Fruit fly (Drosophila melanogaster) whole organism, embryonic: Measurements from ENCODE around the gene CG1999.
A peak's percentile ranks its signal among the peaks of the same experiment; 100 is the strongest.

ENCODE experiments used
- Atf3 ChIP-seq: fragments of 200-800 bp; sonication (Bioruptor generic); optimal IDR thresholded peaks from 3 replicates; lab custom pipeline; 2016; ENCODE audit warnings: missing biosample characterization, missing genetic modification characterization
- CG10147 ChIP-seq: fragments of 200-800 bp; sonication (Bioruptor generic); optimal IDR thresholded peaks from 2 replicates; lab custom pipeline; 2019; ENCODE audit warnings: missing biosample characterization, mild to moderate bottlenecking, missing genetic modification characterization, moderate library complexity
- CG10209 ChIP-seq: fragments of 200-800 bp; sonication (Bioruptor generic); optimal IDR thresholded peaks from 3 replicates; lab custom pipeline; 2017; ENCODE audit warnings: missing biosample characterization, mild to moderate bottlenecking, missing genetic modification characterization, missing genetic modification reagents
- CG10321 ChIP-seq: fragments of 200-800 bp; sonication (Bioruptor generic); IDR thresholded peaks from 2 replicates; pipeline ENCODE4 v1.3.6; 2022; ENCODE audit warnings: missing biosample characterization, missing genetic modification characterization
- CG11398 ChIP-seq: fragments of 200-800 bp; sonication (Bioruptor generic); optimal IDR thresholded peaks from 2 replicates; lab custom pipeline; 2016; ENCODE audit warnings: missing biosample characterization, missing genetic modification characterization
- CG11504 ChIP-seq: fragments of 200-800 bp; sonication (Bioruptor generic); optimal IDR thresholded peaks from 3 replicates; lab custom pipeline; 2019; ENCODE audit warnings: missing biosample characterization, mild to moderate bottlenecking, missing genetic modification characterization, moderate library complexity
- CG12155 ChIP-seq: fragments of 200-800 bp; sonication (Bioruptor generic); optimal IDR thresholded peaks from 3 replicates; lab custom pipeline; 2016; ENCODE audit warnings: missing biosample characterization, missing genetic modification characterization
- CG12219 ChIP-seq: fragments of 200-800 bp; sonication (Bioruptor generic); optimal IDR thresholded peaks from 3 replicates; lab custom pipeline; 2018; ENCODE audit warnings: missing biosample characterization, mild to moderate bottlenecking, missing genetic modification characterization
- CG14014 ChIP-seq: fragments of 200-800 bp; sonication (Bioruptor generic); IDR thresholded peaks from 2 replicates; pipeline ENCODE4 v1.3.6; 2022; ENCODE audit warnings: missing biosample characterization, missing genetic modification characterization
- CG14667 ChIP-seq: fragments of 200-800 bp; sonication (Bioruptor generic); IDR thresholded peaks from 2 replicates; pipeline ENCODE4 v1.3.6; 2022; ENCODE audit warnings: missing biosample characterization, missing genetic modification characterization
- CG15514 ChIP-seq: fragments of 200-800 bp; sonication (Bioruptor generic); optimal IDR thresholded peaks from 3 replicates; lab custom pipeline; 2017; ENCODE audit warnings: missing biosample characterization, missing genetic modification characterization, mild to moderate bottlenecking, moderate library complexity, missing genetic modification reagents
- CG15696 ChIP-seq: fragments of 200-800 bp; sonication (Bioruptor generic); optimal IDR thresholded peaks from 2 replicates; lab custom pipeline; 2019; ENCODE audit warnings: missing biosample characterization, mild to moderate bottlenecking, missing genetic modification characterization, moderate library complexity
- CG18011 ChIP-seq: fragments of 200-800 bp; sonication (Bioruptor generic); optimal IDR thresholded peaks from 2 replicates; lab custom pipeline; 2017; ENCODE audit warnings: missing biosample characterization, missing genetic modification characterization, mild to moderate bottlenecking, moderate library complexity, missing genotype
- CG18476 ChIP-seq: fragments of 200-800 bp; sonication (Bioruptor generic); optimal IDR thresholded peaks from 2 replicates; lab custom pipeline; 2016; ENCODE audit warnings: missing biosample characterization, mild to moderate bottlenecking, missing genetic modification characterization
- CG18599 ChIP-seq: fragments of 200-800 bp; sonication (Bioruptor generic); optimal IDR thresholded peaks from 3 replicates; lab custom pipeline; 2017; ENCODE audit warnings: missing biosample characterization, missing genetic modification characterization, mild to moderate bottlenecking, moderate library complexity, missing genetic modification reagents
- CG2199 ChIP-seq: fragments of 200-800 bp; sonication (Bioruptor generic); IDR thresholded peaks from 3 replicates; pipeline ENCODE4 v1.3.6; 2022; ENCODE audit warnings: missing biosample characterization, missing genetic modification characterization
- CG3407 ChIP-seq: fragments of 200-800 bp; sonication (Bioruptor generic); optimal IDR thresholded peaks from 2 replicates; lab custom pipeline; 2018; ENCODE audit warnings: missing biosample characterization, mild to moderate bottlenecking, missing genetic modification characterization
- CG3838 ChIP-seq: fragments of 200-800 bp; sonication (Bioruptor generic); optimal IDR thresholded peaks from 3 replicates; lab custom pipeline; 2016; ENCODE audit warnings: missing biosample characterization, missing genetic modification characterization
- CG8290 ChIP-seq, 3 experiments: fragments of 200-800 bp; sonication (Bioruptor generic); optimal IDR thresholded peaks; 2 replicates each; lab custom pipeline; 2016 to 2019; ENCODE audit warnings: missing biosample characterization in 3 of 3, missing genetic modification characterization in 3 of 3, mild to moderate bottlenecking in 2 of 3, moderate library complexity in 1 of 3
- CG9876 ChIP-seq: fragments of 200-800 bp; sonication (Bioruptor generic); optimal IDR thresholded peaks from 2 replicates; lab custom pipeline; 2016; ENCODE audit warnings: missing biosample characterization, missing genetic modification characterization
- Doc3 ChIP-seq: fragments of 200-800 bp; sonication (Bioruptor generic); IDR thresholded peaks from 3 replicates; pipeline ENCODE4 v1.3.6; 2022; ENCODE audit warnings: missing biosample characterization, missing genetic modification characterization; ENCODE audit not compliant: partially characterized antibody
- E2f1 ChIP-seq: fragments of 200-800 bp; sonication (Bioruptor generic); IDR thresholded peaks from 2 replicates; pipeline ENCODE4 v1.3.6; 2022; ENCODE audit warnings: missing biosample characterization, missing genetic modification characterization
- H15 ChIP-seq: fragments of 200-800 bp; sonication (Bioruptor generic); IDR thresholded peaks from 3 replicates; pipeline ENCODE4 v1.3.6; 2022; ENCODE audit warnings: missing biosample characterization, missing genetic modification characterization
- HLH3B ChIP-seq: fragments of 200-800 bp; sonication (Bioruptor generic); IDR thresholded peaks from 2 replicates; pipeline ENCODE4 v1.3.6; 2022; ENCODE audit warnings: missing biosample characterization, missing genetic modification characterization
- Hr39 ChIP-seq: fragments of >200 bp; optimal IDR thresholded peaks from 2 replicates; lab custom pipeline; 2017
- Jarid2 ChIP-seq: fragments of 200-800 bp; sonication (Bioruptor generic); optimal IDR thresholded peaks from 3 replicates; lab custom pipeline; 2017; ENCODE audit warnings: mild to moderate bottlenecking, missing biosample characterization, missing genetic modification reagents, missing genetic modification characterization
- Meics ChIP-seq: fragments of 200-800 bp; sonication (Bioruptor generic); optimal IDR thresholded peaks from 2 replicates; lab custom pipeline; 2017; ENCODE audit warnings: missing biosample characterization, mild to moderate bottlenecking, missing genetic modification characterization
- Myb ChIP-seq: fragments of 200-800 bp; sonication (Bioruptor generic); optimal IDR thresholded peaks from 2 replicates; lab custom pipeline; 2016; ENCODE audit warnings: missing biosample characterization, missing genetic modification characterization
- NfI ChIP-seq: fragments of 200-800 bp; sonication (Bioruptor generic); optimal IDR thresholded peaks from 3 replicates; lab custom pipeline; 2018; ENCODE audit warnings: missing biosample characterization, mild to moderate bottlenecking, missing genetic modification characterization, moderate library complexity
- Rfx ChIP-seq: fragments of 200-800 bp; sonication (Bioruptor generic); IDR thresholded peaks from 2 replicates; pipeline ENCODE4 v1.3.6; 2022; ENCODE audit warnings: missing biosample characterization, missing genetic modification characterization
- Sox102F ChIP-seq: fragments of 200-800 bp; sonication (Bioruptor generic); optimal IDR thresholded peaks from 2 replicates; lab custom pipeline; 2018; ENCODE audit warnings: missing biosample characterization, mild to moderate bottlenecking, missing genetic modification characterization, moderate library complexity
- crc ChIP-seq: fragments of 200-800 bp; sonication (Bioruptor generic); optimal IDR thresholded peaks from 2 replicates; lab custom pipeline; 2016; ENCODE audit warnings: missing biosample characterization, missing genetic modification characterization
- croc ChIP-seq: fragments of 200-800 bp; sonication (Bioruptor generic); conservative IDR thresholded peaks from 3 replicates; pipeline ENCODE4 v1.3.6; 2022; ENCODE audit warnings: missing biosample characterization, missing genetic modification characterization
- dan ChIP-seq: fragments of 200-800 bp; sonication (Bioruptor generic); IDR thresholded peaks from 2 replicates; pipeline ENCODE4 v1.3.6; 2022; ENCODE audit warnings: missing biosample characterization, missing genetic modification characterization
- ems ChIP-seq: fragments of 200-800 bp; sonication (Bioruptor generic); optimal IDR thresholded peaks from 3 replicates; lab custom pipeline; 2016; ENCODE audit warnings: missing biosample characterization, missing genetic modification characterization
- fu2 ChIP-seq: fragments of 200-800 bp; sonication (Bioruptor generic); optimal IDR thresholded peaks from 2 replicates; lab custom pipeline; 2016; ENCODE audit warnings: missing biosample characterization, missing genetic modification characterization
- hb ChIP-seq: fragments of 200-800 bp; sonication (Bioruptor generic); IDR thresholded peaks from 3 replicates; pipeline ENCODE4 v1.3.6; 2022; ENCODE audit warnings: missing biosample characterization, missing genetic modification characterization; ENCODE audit not compliant: partially characterized antibody
- lmd ChIP-seq: fragments of 200-800 bp; sonication (Bioruptor generic); IDR thresholded peaks from 2 replicates; pipeline ENCODE4 v1.3.6; 2022; ENCODE audit warnings: missing biosample characterization, missing genetic modification characterization
- mirr ChIP-seq: fragments of 200-800 bp; sonication (Bioruptor generic); optimal IDR thresholded peaks from 3 replicates; lab custom pipeline; 2018; ENCODE audit warnings: missing biosample characterization, mild to moderate bottlenecking, missing genetic modification characterization
- nau ChIP-seq: fragments of 200-800 bp; sonication (Bioruptor generic); optimal IDR thresholded peaks from 3 replicates; lab custom pipeline; 2017; ENCODE audit warnings: missing biosample characterization, mild to moderate bottlenecking, missing genetic modification characterization, missing genetic modification reagents
- nom ChIP-seq: fragments of 200-800 bp; sonication (Bioruptor generic); optimal IDR thresholded peaks from 2 replicates; lab custom pipeline; 2017; ENCODE audit warnings: missing biosample characterization, missing genetic modification characterization, mild to moderate bottlenecking, moderate library complexity, missing genetic modification reagents
- pan ChIP-seq, 4 experiments: fragments of >200 bp in 3 of 4; fragments of 200-800 bp in 1 of 4; sonication (Bioruptor generic) in 1 of 4; optimal IDR thresholded peaks in 3 of 4; IDR thresholded peaks in 1 of 4; 2 replicates each; pipeline versions ENCODE4 v1.3.6 to Lab custom; 2017 to 2022; ENCODE audit warnings: missing biosample characterization in 2 of 4, missing genetic modification characterization in 2 of 4, mixed read lengths in 1 of 4
- pb ChIP-seq: fragments of 200-800 bp; sonication (Bioruptor generic); optimal IDR thresholded peaks from 3 replicates; lab custom pipeline; 2016; ENCODE audit warnings: missing biosample characterization, missing genetic modification characterization
- salm ChIP-seq: fragments of 200-800 bp; sonication (Bioruptor generic); optimal IDR thresholded peaks from 2 replicates; lab custom pipeline; 2018; ENCODE audit warnings: missing biosample characterization, mild to moderate bottlenecking, missing genetic modification characterization
- sc ChIP-seq, 3 experiments: fragments of >200 bp in 2 of 3; fragments of 200-800 bp in 1 of 3; sonication (Bioruptor generic) in 1 of 3; optimal IDR thresholded peaks; 2 replicates in 2 of 3; 3 replicates in 1 of 3; lab custom pipeline; 2017; ENCODE audit warnings: mild to moderate bottlenecking in 1 of 3, missing biosample characterization in 1 of 3, missing genetic modification characterization in 1 of 3, missing genetic modification reagents in 1 of 3
- schlank ChIP-seq: fragments of 200-800 bp; sonication (Bioruptor generic); optimal IDR thresholded peaks from 2 replicates; lab custom pipeline; 2018; ENCODE audit warnings: missing biosample characterization, mild to moderate bottlenecking, missing genetic modification characterization
- sim ChIP-seq: fragments of 200-800 bp; sonication (Bioruptor generic); IDR thresholded peaks from 2 replicates; pipeline ENCODE4 v1.3.6; 2022; ENCODE audit warnings: missing biosample characterization, missing genetic modification characterization
- slp2 ChIP-seq: fragments of 200-800 bp; sonication (Bioruptor generic); optimal IDR thresholded peaks from 2 replicates; lab custom pipeline; 2016; ENCODE audit warnings: missing biosample characterization, missing genetic modification characterization
- tx ChIP-seq: fragments of 200-800 bp; sonication (Bioruptor generic); optimal IDR thresholded peaks from 2 replicates; lab custom pipeline; 2016; ENCODE audit warnings: missing biosample characterization, missing genetic modification characterization

The CG1999 gene

DNA sequence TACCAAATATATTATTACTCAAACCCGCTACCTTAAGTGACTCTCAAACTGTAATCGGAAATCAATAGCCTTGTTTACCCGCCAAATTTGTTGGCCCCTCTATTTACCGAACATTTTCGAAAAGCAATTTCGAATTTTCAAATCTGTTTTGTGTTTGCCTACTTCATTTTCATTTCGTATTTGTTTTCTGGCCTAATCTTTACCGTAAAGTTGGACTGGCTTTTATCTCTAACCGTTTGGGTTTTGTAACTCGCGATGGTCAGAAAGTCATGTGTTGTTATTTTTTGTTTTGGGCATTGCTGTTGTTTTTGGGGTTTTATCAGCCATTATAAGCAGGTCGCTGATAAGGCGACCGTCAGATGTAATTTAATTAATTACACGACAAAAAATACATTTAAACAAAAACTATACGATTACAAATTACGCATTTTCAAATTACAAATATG, 25.3 kb upstream of the CG1999 start (continued):
- TF ChIP-seq Myb (no peak), E2f1 (peak; percentile 20; the same call in 1 of the 2 replicates), CG3407 (GFP tag; lab: Kevin White, UChicago) (peak; percentile 64), crc (GFP tag; lab: Kevin White, UChicago) (no peak), ems (GFP tag; lab: Kevin White, UChicago) (no peak), CG15514 (GFP tag; lab: Kevin White, UChicago) (no peak), dan (GFP tag; lab: Robert Waterston, UW) (no peak), CG15696 (tag; lab: Kevin White, UChicago) (peak; percentile 86), CG18476 (GFP tag; lab: Kevin White, UChicago) (no peak), CG14667 (no peak), CG10321 (no peak), Hr39 (no peak), CG8290 (GFP tag; optimal IDR thresholded peaks at IDR 0.05; lab: Kevin White, UChicago) (peak; percentile 12), CG8290 (tag; optimal IDR thresholded peaks at IDR 0.05; lab: Kevin White, UChicago) (peak; percentile 48 to 72), Jarid2 (peak; percentile 6), CG2199 (GFP tag; lab: Robert Waterston, UW) (no peak), schlank (peak; percentile 34), slp2 (GFP tag; lab: Kevin White, UChicago) (no peak), CG11398 (GFP tag; lab: Kevin White, UChicago) (peak; percentile 55), CG12219 (GFP tag; lab: Kevin White, UChicago) (peak; percentile 51), pb (GFP tag; lab: Kevin White, UChicago) (peak; percentile 9), fu2 (GFP tag; lab: Kevin White, UChicago) (no peak), CG10209 (GFP tag; lab: Kevin White, UChicago) (peak; percentile 59), mirr (GFP tag; lab: Kevin White, UChicago) (peak; percentile 32), CG18599 (no peak), Doc3 (GFP tag; lab: Robert Waterston, UW) (no peak), lmd (no peak), CG9876 (GFP tag; lab: Kevin White, UChicago) (peak; percentile 24), H15 (0 out of 3 replicates have a peak, but pooled peaks have one; percentile 37), salm (tag; lab: Kevin White, UChicago) (no peak), nom (GFP tag; lab: Kevin White, UChicago) (no peak), Atf3 (peak; percentile 31), CG18011 (no peak), tx (GFP tag; lab: Kevin White, UChicago) (no peak), hb (GFP tag; lab: Robert Waterston, UW) (no peak), CG3838 (GFP tag; lab: Kevin White, UChicago) (peak; percentile 56), nau (GFP tag; lab: Kevin White, UChicago) (no peak), pan (optimal IDR thresholded peaks at IDR 0.05; lab: Kevin White, UChicago) (no peak), pan (GFP tag; optimal IDR thresholded peaks at IDR 0.05 in 1 of 2, IDR thresholded peaks at IDR 0.05 in 1 of 2) (peak in 1 of 2 experiments; percentile 54), HLH3B (GFP tag; lab: Robert Waterston, UW) (peak; percentile 59; the same call in 1 of the 2 replicates), Rfx (GFP tag; lab: Robert Waterston, UW) (peak; percentile 35; the same call in 1 of the 2 replicates), CG10147 (GFP tag; lab: Kevin White, UChicago) (peak; percentile 44), Meics (GFP tag; lab: Kevin White, UChicago) (no peak), CG14014 (GFP tag; lab: Robert Waterston, UW) (peak; percentile 71; the same call in 1 of the 2 replicates), sc (optimal IDR thresholded peaks at IDR 0.05; lab: Kevin White, UChicago) (no peak), sc (GFP tag; optimal IDR thresholded peaks at IDR 0.05; lab: Kevin White, UChicago) (peak; percentile 51), croc (GFP tag; lab: Robert Waterston, UW) (no peak), Sox102F (GFP tag; lab: Kevin White, UChicago) (no peak), sim (peak; percentile 49; the same call in 1 of the 2 replicates), NfI (GFP tag; lab: Kevin White, UChicago) (no peak), CG11504 (tag; lab: Kevin White, UChicago) (no peak), CG12155 (GFP tag; lab: Kevin White, UChicago) (no peak)
